ENCODE assay signal across 2 fruit fly cellular contexts in genomic region chr3R:5028053-5028729, dm6.
TF ChIP-seq lines count a peak whose summit lies in the region.

No protein-coding gene starts in this region.

TF ChIP-seq in whole organism, embryonic, 481 proteins besides CTCF, POLR2A, EP300 and RAD21 (continued from another document):
- peak; percentile 30 for TF ChIP-seq sd (tag; optimal IDR thresholded peaks at IDR 0.05; lab: Kevin White, UChicago)
- no peak for TF ChIP-seq H15 (GFP tag; IDR thresholded peaks at IDR 0.05; lab: Robert Waterston, UW)
- no peak for TF ChIP-seq Hr3 (GFP tag; optimal IDR thresholded peaks at IDR 0.05; lab: Kevin White, UChicago)
- no peak for TF ChIP-seq CG32772 (GFP tag; IDR thresholded peaks at IDR 0.05; lab: Robert Waterston, UW)
- no peak for TF ChIP-seq NFAT (GFP tag; IDR thresholded peaks at IDR 0.05; lab: Robert Waterston, UW)
- TF ChIP-seq Blimp-1 (GFP tag; optimal IDR thresholded peaks at IDR 0.05; lab: Kevin White, UChicago) = peak; percentile 87
- no peak for TF ChIP-seq ham (GFP tag; IDR thresholded peaks at IDR 0.05; lab: Robert Waterston, UW)
- peak; percentile 28 for TF ChIP-seq cg (GFP tag; optimal IDR thresholded peaks at IDR 0.05; lab: Kevin White, UChicago)
- TF ChIP-seq ind (GFP tag; optimal IDR thresholded peaks at IDR 0.05; lab: Kevin White, UChicago) = no peak
- TF ChIP-seq jumu (GFP tag; optimal IDR thresholded peaks at IDR 0.05; lab: Kevin White, UChicago) = no peak
- no peak for TF ChIP-seq sna (GFP tag; IDR thresholded peaks at IDR 0.05; lab: Robert Waterston, UW; ENCODE audit: partially characterized antibody)
- peak; percentile 74 for TF ChIP-seq Med (GFP tag; lab: Kevin White, UChicago)
- no peak for TF ChIP-seq CG17328 (GFP tag; IDR thresholded peaks at IDR 0.05; lab: Robert Waterston, UW)
- TF ChIP-seq CG12659 (GFP tag; optimal IDR thresholded peaks at IDR 0.05; lab: Kevin White, UChicago) = no peak
- no peak for TF ChIP-seq CG13624 (GFP tag; optimal IDR thresholded peaks at IDR 0.05; lab: Kevin White, UChicago)
- TF ChIP-seq CG11695 (GFP tag; IDR thresholded peaks at IDR 0.05; lab: Robert Waterston, UW) = no peak
- no peak for TF ChIP-seq CG5245 (GFP tag; optimal IDR thresholded peaks at IDR 0.05; lab: Kevin White, UChicago)
- TF ChIP-seq Vsx1 (GFP tag; optimal IDR thresholded peaks at IDR 0.05; lab: Kevin White, UChicago) = no peak
- peak; percentile 87 for TF ChIP-seq abd-A (tag; optimal IDR thresholded peaks at IDR 0.05; lab: Kevin White, UChicago)
- peak; percentile 47 for TF ChIP-seq gcm (GFP tag; optimal IDR thresholded peaks at IDR 0.05; lab: Kevin White, UChicago)
- TF ChIP-seq nom (GFP tag; optimal IDR thresholded peaks at IDR 0.05; lab: Kevin White, UChicago) = peak; percentile 20
- peak; percentile 66 for TF ChIP-seq kni (GFP tag; optimal IDR thresholded peaks at IDR 0.05; lab: Kevin White, UChicago)
- peak; percentile 7 for TF ChIP-seq twi (tag; optimal IDR thresholded peaks at IDR 0.05; lab: Kevin White, UChicago)
TF ChIP-seq in whole organism, embryonic: peak in this region for 19.

TF ChIP-seq in whole organism, prepupa, 60 proteins besides CTCF, POLR2A, EP300 and RAD21 (continued from another document):
- TF ChIP-seq Smox (GFP tag; optimal IDR thresholded peaks at IDR 0.05; lab: Kevin White, UChicago) (no peak), net (GFP tag; optimal IDR thresholded peaks at IDR 0.05; lab: Kevin White, UChicago) (no peak), Sox102F (GFP tag; optimal IDR thresholded peaks at IDR 0.05; lab: Kevin White, UChicago) (no peak), fd85E (GFP tag; optimal IDR thresholded peaks at IDR 0.05; lab: Kevin White, UChicago) (no peak), cyc (GFP tag; optimal IDR thresholded peaks at IDR 0.05; lab: Kevin White, UChicago) (no peak), Gug (GFP tag; IDR thresholded peaks at IDR 0.05; lab: Robert Waterston, UW) (0 out of 2 replicates have a peak, but pooled peaks have one; percentile 18), Eip78C (GFP tag; lab: Kevin White, UChicago) (peak; percentile 10), CG31627 (GFP tag; optimal IDR thresholded peaks at IDR 0.05; lab: Kevin White, UChicago) (no peak), Hr4 (GFP tag; optimal IDR thresholded peaks at IDR 0.05; lab: Kevin White, UChicago) (no peak), pdm3 (GFP tag; optimal IDR thresholded peaks at IDR 0.05; lab: Kevin White, UChicago) (no peak), CG8632 (GFP tag; optimal IDR thresholded peaks at IDR 0.05; lab: Kevin White, UChicago) (no peak), CG34406 (GFP tag; optimal IDR thresholded peaks at IDR 0.05; lab: Kevin White, UChicago) (no peak), acj6 (GFP tag; optimal IDR thresholded peaks at IDR 0.05; lab: Kevin White, UChicago) (no peak), CG6808 (GFP tag; optimal IDR thresholded peaks at IDR 0.05; lab: Kevin White, UChicago) (no peak), CG6163 (GFP tag; IDR thresholded peaks at IDR 0.05; lab: Robert Waterston, UW) (0 out of 3 replicates have a peak, but pooled peaks have one; percentile 45), CG32006 (GFP tag; optimal IDR thresholded peaks at IDR 0.05; lab: Kevin White, UChicago) (no peak), CG6276 (GFP tag; optimal IDR thresholded peaks at IDR 0.05; lab: Kevin White, UChicago) (peak; percentile 56), spab (GFP tag; optimal IDR thresholded peaks at IDR 0.05; lab: Kevin White, UChicago) (no peak), ss (GFP tag; optimal IDR thresholded peaks at IDR 0.05; lab: Kevin White, UChicago) (peak in 1 of 2 experiments; percentile 30), lz (GFP tag; optimal IDR thresholded peaks at IDR 0.05; lab: Kevin White, UChicago) (no peak), salr (GFP tag; optimal IDR thresholded peaks at IDR 0.05; lab: Kevin White, UChicago) (no peak), esn (GFP tag; optimal IDR thresholded peaks at IDR 0.05; lab: Kevin White, UChicago) (no peak), CG11294 (GFP tag; IDR thresholded peaks at IDR 0.05; lab: Robert Waterston, UW) (no peak), OdsH (GFP tag; optimal IDR thresholded peaks at IDR 0.05; lab: Kevin White, UChicago) (no peak), eg (GFP tag; IDR thresholded peaks at IDR 0.05; lab: Robert Waterston, UW) (no peak), CG1621 (tag; optimal IDR thresholded peaks at IDR 0.05; lab: Kevin White, UChicago) (peak; percentile 83)
